Worm (Caenorhabditis elegans) whole organism, young adult: ENCODE data around the gene hog-1.

Source experiments
- F22D6.2 ChIP-seq: sonication (generic microtip); optimal IDR thresholded peaks from 2 replicates; lab custom pipeline; 2016; ENCODE audit warnings: mild to moderate bottlenecking, missing genetic modification characterization, missing compliant biosample characterization
- F33H1.4 ChIP-seq: fragments of 200-800 bp; sonication (Bioruptor generic); IDR thresholded peaks from 2 replicates; pipeline ENCODE4 v1.3.6; 2022; ENCODE audit warnings: missing genetic modification reagents, missing genetic modification characterization, missing compliant biosample characterization
- ama-1 ChIP-seq, 3 experiments: fragments of 150-350 bp in 1 of 3; sonication (generic microtip) in 2 of 3; optimal IDR thresholded peaks; 2 replicates each; lab custom pipeline; 2014 to 2018; ENCODE audit warnings: missing biosample characterization in 2 of 3, missing genetic modification characterization in 2 of 3, missing genetic modification reagents in 2 of 3
- die-1 ChIP-seq: sonication (generic microtip); optimal IDR thresholded peaks from 2 replicates; lab custom pipeline; 2016; ENCODE audit warnings: missing genotype, mild to moderate bottlenecking, missing genetic modification characterization, missing compliant biosample characterization
- hmg-1.2 ChIP-seq: fragments of 200-800 bp; sonication (Bioruptor generic); IDR thresholded peaks from 2 replicates; pipeline ENCODE4 v1.3.6; 2022; ENCODE audit warnings: missing genetic modification reagents, missing genetic modification characterization, missing compliant biosample characterization
- madf-10 ChIP-seq: sonication (generic microtip); optimal IDR thresholded peaks from 2 replicates; lab custom pipeline; 2016; ENCODE audit warnings: mild to moderate bottlenecking, missing genetic modification characterization, missing compliant biosample characterization
- mes-4 ChIP-seq: sonication (generic microtip); optimal IDR thresholded peaks from 2 replicates; lab custom pipeline; 2016; ENCODE audit warnings: missing genotype, missing genetic modification characterization, missing compliant biosample characterization
- tbp1 ChIP-seq: fragments of 200-800 bp; sonication (Bioruptor generic); optimal IDR thresholded peaks from 2 replicates; lab custom pipeline; 2018; ENCODE audit warnings: mild to moderate bottlenecking, missing genetic modification characterization, missing compliant biosample characterization

ce11 chrX:5836527-5836926 is 17.5 kb downstream of the hog-1 start:
- no peak for TF ChIP-seq hmg-1.2 (GFP tag; lab: Robert Waterston, UW)
- no peak for TF ChIP-seq madf-10 (tag; lab: Kevin White, UChicago)
- no peak for TF ChIP-seq tbp1
- no peak for TF ChIP-seq F33H1.4
- no peak for TF ChIP-seq die-1 (tag; lab: Kevin White, UChicago)
- no peak for TF ChIP-seq ama-1 (optimal IDR thresholded peaks at IDR 0.05; lab: Kevin White, UChicago)
- TF ChIP-seq ama-1 (GFP tag; optimal IDR thresholded peaks at IDR 0.05; lab: Kevin White, UChicago), result no peak
- no peak for TF ChIP-seq F22D6.2 (tag; lab: Kevin White, UChicago)
- no peak for TF ChIP-seq mes-4 (tag; lab: Kevin White, UChicago)
